Fruit fly (Drosophila melanogaster): ENCODE data around the gene TfIIEbeta.

Gene TfIIEbeta

DNA sequence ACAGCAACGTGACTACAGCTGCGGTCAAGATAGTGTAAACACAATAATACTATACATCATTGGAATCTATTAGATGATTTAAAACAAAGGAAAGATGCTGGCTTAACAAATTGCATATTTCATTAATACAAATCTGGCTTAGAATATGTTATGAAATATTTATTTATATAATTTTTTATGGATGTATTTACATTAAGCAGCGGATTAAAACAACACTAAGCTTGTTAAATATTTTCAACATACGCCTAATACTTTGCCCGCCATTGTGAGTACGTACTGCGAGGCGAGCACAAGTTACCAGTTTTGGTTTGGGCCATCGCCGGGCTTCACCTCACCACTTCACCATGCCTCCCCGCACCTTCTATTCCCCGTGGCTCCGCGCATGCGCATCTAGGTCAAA is 16.9 kb upstream of the TfIIEbeta start (continued):
- TF ChIP-seq CG6791 (GFP tag; IDR thresholded peaks at IDR 0.05; ENCODE audit: partially characterized antibody), result 0 out of 3 replicates have a peak, but pooled peaks have one; percentile 15
- TF ChIP-seq az2 (GFP tag; optimal IDR thresholded peaks at IDR 0.05), result peak; percentile 44
- TF ChIP-seq CG32772 (GFP tag; IDR thresholded peaks at IDR 0.05), result peak; percentile 49; the same call in 1 of the 2 replicates
- no peak for TF ChIP-seq tna (GFP tag; IDR thresholded peaks at IDR 0.05; ENCODE audit: partially characterized antibody)
- TF ChIP-seq CG15514 (GFP tag; optimal IDR thresholded peaks at IDR 0.05), result peak; percentile 20
- peak; percentile 38; the same call in 1 of the 3 replicates for TF ChIP-seq CG7357 (GFP tag; IDR thresholded peaks at IDR 0.05)
- no peak for TF ChIP-seq Atf-2 (GFP tag; optimal IDR thresholded peaks at IDR 0.05)
- peak; percentile 50 for TF ChIP-seq CG10654 (GFP tag; optimal IDR thresholded peaks at IDR 0.05)
- peak; percentile 72 for TF ChIP-seq odd (GFP tag; optimal IDR thresholded peaks at IDR 0.05)
- peak; percentile 31; the same call in 1 of the 2 replicates for TF ChIP-seq CG17328 (GFP tag; IDR thresholded peaks at IDR 0.05)
- peak; percentile 85 for TF ChIP-seq CG11696 (GFP tag; IDR thresholded peaks at IDR 0.05)
- TF ChIP-seq Meics (GFP tag; optimal IDR thresholded peaks at IDR 0.05), result peak; percentile 67
- no peak for TF ChIP-seq inv (GFP tag; IDR thresholded peaks at IDR 0.05; ENCODE audit: partially characterized antibody)
- 0 out of 2 replicates have a peak, but pooled peaks have one; percentile 35 for TF ChIP-seq sim (GFP tag; IDR thresholded peaks at IDR 0.05)
- peak; percentile 41 for TF ChIP-seq CG11723 (GFP tag; optimal IDR thresholded peaks at IDR 0.05)
- peak; percentile 61; the same call in 1 of the 2 replicates for TF ChIP-seq sob (GFP tag; IDR thresholded peaks at IDR 0.05)
- TF ChIP-seq gcm (GFP tag; optimal IDR thresholded peaks at IDR 0.05), result peak; percentile 72
- peak; percentile 13 for TF ChIP-seq CG7271 (tag; optimal IDR thresholded peaks at IDR 0.05)
- no peak for TF ChIP-seq Ets65A (GFP tag)
- peak; percentile 40 for TF ChIP-seq Six4 (GFP tag; optimal IDR thresholded peaks at IDR 0.05)
- TF ChIP-seq HmgD (GFP tag; optimal IDR thresholded peaks at IDR 0.05), result no peak
- peak in 1 of 2 experiments; percentile 40 for TF ChIP-seq dpn (GFP tag; optimal IDR thresholded peaks at IDR 0.05)
- TF ChIP-seq so (GFP tag; IDR thresholded peaks at IDR 0.05), result peak; percentile 59; the same call in 2 of the 3 replicates
- TF ChIP-seq CG12071 (GFP tag; optimal IDR thresholded peaks at IDR 0.05), result peak; percentile 56
- peak; percentile 38 for TF ChIP-seq CG15696 (tag; optimal IDR thresholded peaks at IDR 0.05)
- TF ChIP-seq Mrtf (GFP tag; IDR thresholded peaks at IDR 0.05), result no peak
- peak; percentile 51; the same call in 1 of the 2 replicates for TF ChIP-seq Atf6 (GFP tag; IDR thresholded peaks at IDR 0.05)
- peak; percentile 52 for TF ChIP-seq CG10366 (GFP tag; IDR thresholded peaks at IDR 0.05)
- TF ChIP-seq CG14014 (GFP tag; IDR thresholded peaks at IDR 0.05), result peak; percentile 38; the same call in 1 of the 2 replicates
- peak; percentile 7; the same call in 1 of the 2 replicates for TF ChIP-seq peb (GFP tag; IDR thresholded peaks at IDR 0.05)
- peak; percentile 63 for TF ChIP-seq CG12299 (tag; optimal IDR thresholded peaks at IDR 0.05)
- TF ChIP-seq HLH3B (GFP tag; IDR thresholded peaks at IDR 0.05), result peak; percentile 70
- no peak for TF ChIP-seq Hmx (GFP tag; optimal IDR thresholded peaks at IDR 0.05)
- TF ChIP-seq chn (GFP tag; optimal IDR thresholded peaks at IDR 0.05), result no peak
- peak; percentile 59; the same call in 1 of the 2 replicates for TF ChIP-seq Rfx (GFP tag; IDR thresholded peaks at IDR 0.05)
- no peak for TF ChIP-seq sens-2 (GFP tag; IDR thresholded peaks at IDR 0.05)
- TF ChIP-seq CG12659 (GFP tag; optimal IDR thresholded peaks at IDR 0.05), result peak; percentile 65
- TF ChIP-seq gsb-n (tag; optimal IDR thresholded peaks at IDR 0.05), result peak; percentile 61
- TF ChIP-seq Xrp1 (GFP tag; IDR thresholded peaks at IDR 0.05), result peak; percentile 81
- TF ChIP-seq ranshi (GFP tag; IDR thresholded peaks at IDR 0.05), result peak; percentile 51; the same call in 1 of the 2 replicates
- peak; percentile 87 for TF ChIP-seq CG11504 (tag; optimal IDR thresholded peaks at IDR 0.05)
- TF ChIP-seq amos (GFP tag; IDR thresholded peaks at IDR 0.05; ENCODE audit: partially characterized antibody), result no peak
- no peak for TF ChIP-seq tx (GFP tag; optimal IDR thresholded peaks at IDR 0.05)
- TF ChIP-seq CG6689 (GFP tag; IDR thresholded peaks at IDR 0.05), result peak; percentile 77
- TF ChIP-seq CG14441 (GFP tag; IDR thresholded peaks at IDR 0.05), result peak; percentile 53
- TF ChIP-seq vvl (GFP tag; IDR thresholded peaks at IDR 0.05), result peak; percentile 56; the same call in 1 of the 2 replicates
- TF ChIP-seq phol (tag; optimal IDR thresholded peaks at IDR 0.05), result peak; percentile 81
- TF ChIP-seq trem (tag; optimal IDR thresholded peaks at IDR 0.05), result peak; percentile 59
- peak; percentile 58 for TF ChIP-seq Ada2b (GFP tag; IDR thresholded peaks at IDR 0.05)
- peak; percentile 85 for TF ChIP-seq dmrt99B (tag; optimal IDR thresholded peaks at IDR 0.05)
- peak; percentile 43; the same call in 1 of the 3 replicates for TF ChIP-seq jigr1 (GFP tag; IDR thresholded peaks at IDR 0.05)
